Worm (Caenorhabditis elegans): ENCODE measurements around the gene srh-170.

- no peak for TF ChIP-seq dao-5 (tag; optimal IDR thresholded peaks at IDR 0.05)
- TF ChIP-seq W03F9.2 (tag; optimal IDR thresholded peaks at IDR 0.05) = no peak
Measured at ce11 chrV:15431322-15432052, 42.8 kb upstream of the srh-170 start.

All from whole organism, L4/young adult.